Worm (Caenorhabditis elegans): ENCODE data around the gene pals-29.

ce11 chrIV:14571626-14572025 is 29.2 kb upstream of the pals-29 start:
- no peak for TF ChIP-seq elt-2 (tag; optimal IDR thresholded peaks at IDR 0.05)
- TF ChIP-seq ceh-82 (tag; optimal IDR thresholded peaks at IDR 0.05), result no peak
- no peak for TF ChIP-seq nhr-23 (tag; optimal IDR thresholded peaks at IDR 0.05)
- TF ChIP-seq nhr-237 (tag; optimal IDR thresholded peaks at IDR 0.05), result no peak
- no peak for TF ChIP-seq pha-4 (tag; optimal IDR thresholded peaks at IDR 0.05)
- no peak for TF ChIP-seq nhr-12 (tag; optimal IDR thresholded peaks at IDR 0.05)
- TF ChIP-seq nfya-1 (tag; optimal IDR thresholded peaks at IDR 0.05; ENCODE audit: insufficient read depth), result no peak
- no peak for TF ChIP-seq ztf-11 (tag; optimal IDR thresholded peaks at IDR 0.05)

Measured in whole organism, L3 larva.